Worm (Caenorhabditis elegans): ENCODE results near the gene F07G6.8.
"Not testable (repeated sequence)": the region's sequence is repeated elsewhere in the genome, so short reads cannot be mapped to it uniquely, and the experiment has no call there.

F07G6.8 gene

DNA sequence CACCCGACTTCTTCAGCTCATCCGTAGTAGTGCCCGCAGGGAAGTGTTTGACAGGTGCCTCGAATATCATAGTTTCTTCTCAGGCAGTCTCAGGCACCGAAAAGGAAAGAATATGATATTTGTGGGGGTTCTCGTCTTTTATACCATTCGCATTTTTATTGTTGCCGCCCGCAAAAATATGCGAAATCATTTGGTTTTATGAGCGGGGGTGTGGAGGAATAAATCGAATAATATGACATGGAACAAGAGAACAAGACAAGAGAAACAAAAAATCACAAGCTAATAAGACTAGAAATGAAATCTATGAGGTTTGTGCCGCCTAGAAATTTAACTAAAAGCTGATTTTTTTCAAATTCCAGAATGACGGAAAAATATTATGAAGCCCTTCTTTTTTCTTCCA is at the start of gene F07G6.8:
Gene F07G6.8 (minus strand): TSS at position 101 of the 400 bp plus-strand sequence.
- TF ChIP-seq hmg-4 (GFP tag; optimal IDR thresholded peaks at IDR 0.05) (no peak), aly-1 (tag; optimal IDR thresholded peaks at IDR 0.05) (no peak), hnd-1 (tag; optimal IDR thresholded peaks at IDR 0.05) (no peak), sea-1 (GFP tag; conservative IDR thresholded peaks at IDR 0.05) (no peak), scrt-1 (GFP tag; IDR thresholded peaks at IDR 0.05) (no peak), ceh-36 (tag; optimal IDR thresholded peaks at IDR 0.05) (no peak), B0310.2 (tag; optimal IDR thresholded peaks at IDR 0.05) (no peak)

- no peak for TF ChIP-seq ceh-13 (GFP tag; optimal IDR thresholded peaks at IDR 0.05)
- no peak for TF ChIP-seq hmbx-1 (tag; optimal IDR thresholded peaks at IDR 0.05)
- TF ChIP-seq tbx-37 (GFP tag; conservative IDR thresholded peaks at IDR 0.05): no peak
- no peak for TF ChIP-seq ceh-36 (tag; optimal IDR thresholded peaks at IDR 0.05)
- no peak for TF ChIP-seq pes-1 (GFP tag; IDR thresholded peaks at IDR 0.05)
- no peak for TF ChIP-seq F13C5.2 (tag; optimal IDR thresholded peaks at IDR 0.05)
- no peak for TF ChIP-seq hmg-4 (GFP tag; optimal IDR thresholded peaks at IDR 0.05)
Measured at ce11 chrX:1769636-1770035, 49.4 kb upstream of the F07G6.8 start.

ce11 chrX:1748476-1748875 is 28.2 kb upstream of the F07G6.8 start, which contains the start of gene Y75D11A.6:
Y75D11A.6 (minus strand) TSS chrX:1748576.
- TF ChIP-seq scrt-1 (GFP tag; IDR thresholded peaks at IDR 0.05); hnd-1 (tag; optimal IDR thresholded peaks at IDR 0.05); aly-1 (tag; optimal IDR thresholded peaks at IDR 0.05): not testable (repeated sequence)

ce11 chrX:1746117-1746516 is 25.9 kb upstream of the F07G6.8 start, which contains the start of gene Y75D11A.3:
Y75D11A.3 (minus strand) TSS chrX:1746217.
- TF ChIP-seq ceh-36 (tag; optimal IDR thresholded peaks at IDR 0.05); B0310.2 (tag; optimal IDR thresholded peaks at IDR 0.05); tbx-11 (GFP tag; IDR thresholded peaks at IDR 0.05): not testable (repeated sequence)

ce11 chrX:1742530-1742929 is 22.3 kb upstream of the F07G6.8 start, which contains the start of gene Y75D11A.2:
Y75D11A.2 (plus strand) TSS chrX:1742830.
- not testable (repeated sequence) for TF ChIP-seq scrt-1 (GFP tag; IDR thresholded peaks at IDR 0.05); ets-7 (tag; optimal IDR thresholded peaks at IDR 0.05); flt-1 (GFP tag; IDR thresholded peaks at IDR 0.05)

- TF ChIP-seq hmg-4 (GFP tag; optimal IDR thresholded peaks at IDR 0.05) (no peak), hmbx-1 (tag; optimal IDR thresholded peaks at IDR 0.05) (no peak), tra-4 (tag; optimal IDR thresholded peaks at IDR 0.05) (no peak), tbx-37 (GFP tag; conservative IDR thresholded peaks at IDR 0.05) (no peak), scrt-1 (GFP tag; IDR thresholded peaks at IDR 0.05) (no peak), ama-1 (optimal IDR thresholded peaks at IDR 0.05) (no peak), tbx-11 (GFP tag; IDR thresholded peaks at IDR 0.05) (no peak), ceh-13 (GFP tag; optimal IDR thresholded peaks at IDR 0.05) (no peak), B0310.2 (tag; optimal IDR thresholded peaks at IDR 0.05) (no peak)
Measured at ce11 chrX:1737606-1738005, 17.3 kb upstream of the F07G6.8 start, which contains the start of gene F07G6.10. F07G6.10 (plus strand) TSS chrX:1737906.

- no peak for TF ChIP-seq hnd-1 (tag; optimal IDR thresholded peaks at IDR 0.05)
Measured at ce11 chrX:1735941-1736340, 15.7 kb upstream of the F07G6.8 start, which contains the start of gene F07G6.12. F07G6.12 (plus strand) TSS chrX:1736241.

- TF ChIP-seq F13C5.2 (tag; optimal IDR thresholded peaks at IDR 0.05): no peak
- no peak for TF ChIP-seq ets-7 (tag; optimal IDR thresholded peaks at IDR 0.05)
- TF ChIP-seq sea-1 (GFP tag; conservative IDR thresholded peaks at IDR 0.05): no peak
- TF ChIP-seq hmbx-1 (tag; optimal IDR thresholded peaks at IDR 0.05): no peak
- no peak for TF ChIP-seq tra-4 (tag; optimal IDR thresholded peaks at IDR 0.05)
- TF ChIP-seq scrt-1 (GFP tag; IDR thresholded peaks at IDR 0.05): no peak
- no peak for TF ChIP-seq pes-1 (GFP tag; IDR thresholded peaks at IDR 0.05)
- TF ChIP-seq aly-1 (tag; optimal IDR thresholded peaks at IDR 0.05): no peak
Measured at ce11 chrX:1729558-1729957, 9.3 kb upstream of the F07G6.8 start, which contains the start of gene dgn-3. dgn-3 (plus strand) TSS chrX:1729858.

DNA sequence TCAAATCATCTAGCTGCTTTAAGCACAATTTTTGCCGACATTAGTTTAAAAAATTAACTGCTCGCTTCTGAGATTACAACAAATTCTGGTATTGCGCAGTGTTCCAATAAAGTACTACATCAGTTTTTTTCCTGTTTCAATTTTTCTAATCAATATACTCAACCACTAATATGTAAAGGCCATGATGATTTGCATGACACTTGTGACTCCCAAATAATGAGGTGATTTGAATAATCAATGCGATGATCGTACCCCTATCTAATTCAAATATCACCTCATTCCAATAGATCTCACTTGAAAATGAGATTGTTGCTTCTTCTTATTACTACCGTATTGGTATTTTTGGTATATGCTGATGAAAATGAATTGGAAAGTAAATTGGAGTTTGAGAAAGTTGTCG is 6.8 kb upstream of the F07G6.8 start, which contains the start of gene F07G6.2:
Gene F07G6.2 (plus strand): TSS at position 301 of the 400 bp plus-strand sequence.
- TF ChIP-seq ama-1 (optimal IDR thresholded peaks at IDR 0.05) (no peak), aly-1 (tag; optimal IDR thresholded peaks at IDR 0.05) (no peak), B0310.2 (tag; optimal IDR thresholded peaks at IDR 0.05) (no peak), F13C5.2 (tag; optimal IDR thresholded peaks at IDR 0.05) (no peak), flt-1 (GFP tag; IDR thresholded peaks at IDR 0.05) (no peak), ets-7 (tag; optimal IDR thresholded peaks at IDR 0.05) (no peak), tra-4 (tag; optimal IDR thresholded peaks at IDR 0.05) (no peak), tbx-37 (GFP tag; conservative IDR thresholded peaks at IDR 0.05) (no peak), hnd-1 (tag; optimal IDR thresholded peaks at IDR 0.05) (no peak)

ce11 chrX:1718479-1718878 is 1.8 kb downstream of the F07G6.8 start, which contains the start of gene fbxa-53:
fbxa-53 (minus strand) TSS chrX:1718579.
- no peak for TF ChIP-seq pes-1 (GFP tag; IDR thresholded peaks at IDR 0.05)
- no peak for TF ChIP-seq aly-1 (tag; optimal IDR thresholded peaks at IDR 0.05)
- TF ChIP-seq sea-1 (GFP tag; conservative IDR thresholded peaks at IDR 0.05): no peak
- TF ChIP-seq scrt-1 (GFP tag; IDR thresholded peaks at IDR 0.05): no peak
- TF ChIP-seq ets-7 (tag; optimal IDR thresholded peaks at IDR 0.05): no peak
- no peak for TF ChIP-seq ceh-36 (tag; optimal IDR thresholded peaks at IDR 0.05)
- no peak for TF ChIP-seq hnd-1 (tag; optimal IDR thresholded peaks at IDR 0.05)
- TF ChIP-seq tbx-11 (GFP tag; IDR thresholded peaks at IDR 0.05): no peak
- no peak for TF ChIP-seq hmg-4 (GFP tag; optimal IDR thresholded peaks at IDR 0.05)
- no peak for TF ChIP-seq ceh-13 (GFP tag; optimal IDR thresholded peaks at IDR 0.05)
- TF ChIP-seq hmbx-1 (tag; optimal IDR thresholded peaks at IDR 0.05): no peak
- TF ChIP-seq ama-1 (optimal IDR thresholded peaks at IDR 0.05): no peak
- no peak for TF ChIP-seq tbx-37 (GFP tag; conservative IDR thresholded peaks at IDR 0.05)
- TF ChIP-seq flt-1 (GFP tag; IDR thresholded peaks at IDR 0.05): no peak
- TF ChIP-seq F13C5.2 (tag; optimal IDR thresholded peaks at IDR 0.05): no peak
- TF ChIP-seq tra-4 (tag; optimal IDR thresholded peaks at IDR 0.05): no peak
- no peak for TF ChIP-seq B0310.2 (tag; optimal IDR thresholded peaks at IDR 0.05)

All from whole organism, early embryonic.